Worm (Caenorhabditis elegans) whole organism, L1 larva: Measurements from ENCODE around the gene F57G12.1.

ENCODE experiments used
- C04F5.9 ChIP-seq: sonication (generic microtip); optimal IDR thresholded peaks from 2 replicates; lab custom pipeline; 2016; ENCODE audit warnings: missing genetic modification characterization, missing compliant biosample characterization
- C34B4.2 ChIP-seq: sonication (generic microtip); optimal IDR thresholded peaks from 2 replicates; lab custom pipeline; 2017; ENCODE audit warnings: mild to moderate bottlenecking, missing genetic modification characterization, missing compliant biosample characterization
- F16B12.6 ChIP-seq: fragments of 150-350 bp; optimal IDR thresholded peaks from 2 replicates; lab custom pipeline; 2014; ENCODE audit warnings: missing biosample characterization, missing genetic modification characterization
- Y116A8C.19 ChIP-seq: sonication (generic microtip); optimal IDR thresholded peaks from 2 replicates; lab custom pipeline; 2016; ENCODE audit warnings: missing compliant biosample characterization, missing genetic modification characterization, borderline replicate concordance
- aha-1 ChIP-seq: fragments of 150-350 bp; optimal IDR thresholded peaks from 2 replicates; lab custom pipeline; 2014; ENCODE audit warnings: missing biosample characterization, missing genetic modification characterization
- alr-1 ChIP-seq: fragments of 200-800 bp; sonication (Bioruptor generic); optimal IDR thresholded peaks from 2 replicates; lab custom pipeline; 2018; ENCODE audit warnings: borderline replicate concordance, mild to moderate bottlenecking, missing genetic modification characterization, missing compliant biosample characterization
- ama-1 ChIP-seq: fragments of 150-350 bp; optimal IDR thresholded peaks from 2 replicates; lab custom pipeline; 2014
- blmp-1 ChIP-seq: fragments of 150-350 bp; optimal IDR thresholded peaks from 2 replicates; lab custom pipeline; 2014; ENCODE audit warnings: missing biosample characterization, missing genetic modification characterization
- ceh-63 ChIP-seq: fragments of 200-800 bp; sonication (Bioruptor generic); optimal IDR thresholded peaks from 2 replicates; lab custom pipeline; 2018; ENCODE audit warnings: mild to moderate bottlenecking, missing genetic modification characterization, missing compliant biosample characterization
- ceh-88 ChIP-seq: fragments of 200-800 bp; sonication (Bioruptor generic); IDR thresholded peaks from 2 replicates; pipeline ENCODE4 v1.3.6; 2022; ENCODE audit warnings: missing genetic modification characterization, missing compliant biosample characterization
- dpl-1 ChIP-seq, 3 experiments: fragments of 150-350 bp in 2 of 3; sonication (generic microtip) in 1 of 3; optimal IDR thresholded peaks; 2 replicates each; lab custom pipeline; 2014 to 2017; ENCODE audit warnings: missing biosample characterization in 3 of 3, missing genetic modification characterization in 3 of 3, missing genetic modification reagents in 3 of 3
- dsc-1 ChIP-seq: sonication (generic microtip); optimal IDR thresholded peaks from 2 replicates; lab custom pipeline; 2016; ENCODE audit warnings: mild to moderate bottlenecking, missing genetic modification characterization, missing compliant biosample characterization
- efl-1 ChIP-seq, 4 experiments: fragments of 150-350 bp; optimal IDR thresholded peaks in 3 of 4; peaks in 1 of 4; 1 replicate in 1 of 4; 2 replicates in 3 of 4; lab custom pipeline; 2014; ENCODE audit warnings: missing biosample characterization in 2 of 4, missing genetic modification characterization in 2 of 4, missing genetic modification reagents in 2 of 4
- efl-3 ChIP-seq: fragments of 200-800 bp; sonication (Bioruptor generic); optimal IDR thresholded peaks from 2 replicates; lab custom pipeline; 2018; ENCODE audit warnings: mild to moderate bottlenecking, missing genetic modification characterization, missing compliant biosample characterization
- egl-13 ChIP-seq: sonication (generic microtip); optimal IDR thresholded peaks from 2 replicates; lab custom pipeline; 2016; ENCODE audit warnings: missing genotype, missing genetic modification reagents, missing genetic modification characterization, missing compliant biosample characterization
- egl-27 ChIP-seq, 2 experiments: fragments of 150-350 bp in 1 of 2; sonication (generic microtip); optimal IDR thresholded peaks; 3 replicates each; lab custom pipeline; 2017 to 2018; ENCODE audit warnings: missing biosample characterization in 2 of 2, missing genetic modification characterization in 2 of 2, missing genetic modification reagents in 2 of 2
- elt-2 ChIP-seq: sonication (generic microtip); optimal IDR thresholded peaks from 2 replicates; lab custom pipeline; 2016; ENCODE audit warnings: missing genetic modification characterization, mild to moderate bottlenecking, inconsistent platforms, missing compliant biosample characterization, missing genetic modification reagents
- ets-5 ChIP-seq: fragments of 200-800 bp; sonication (Bioruptor generic); IDR thresholded peaks from 2 replicates; pipeline ENCODE4 v1.3.6; 2022; ENCODE audit warnings: missing genetic modification characterization, missing compliant biosample characterization
- fkh-10 ChIP-seq: sonication (generic microtip); optimal IDR thresholded peaks from 2 replicates; lab custom pipeline; 2017; ENCODE audit warnings: missing biosample characterization, missing genetic modification reagents, missing genetic modification characterization
- fos-1 ChIP-seq: fragments of 150-350 bp; optimal IDR thresholded peaks from 2 replicates; lab custom pipeline; 2014; ENCODE audit warnings: missing biosample characterization, missing genetic modification characterization
- grh-1 ChIP-seq: fragments of 200-800 bp; sonication (Bioruptor generic); IDR thresholded peaks from 2 replicates; pipeline ENCODE4 v1.3.6; 2022; ENCODE audit warnings: missing genetic modification reagents, missing genetic modification characterization, missing compliant biosample characterization
- hlh-4 ChIP-seq: sonication (generic microtip); optimal IDR thresholded peaks from 2 replicates; lab custom pipeline; 2016; ENCODE audit warnings: mild to moderate bottlenecking, missing genetic modification characterization, missing compliant biosample characterization
- isw-1 ChIP-seq: fragments of 200-800 bp; sonication (Bioruptor generic); IDR thresholded peaks from 2 replicates; pipeline ENCODE4 v1.3.6; 2022; ENCODE audit warnings: missing genetic modification characterization, missing compliant biosample characterization
- jun-1 ChIP-seq: fragments of 150-350 bp; optimal IDR thresholded peaks from 2 replicates; lab custom pipeline; 2014; ENCODE audit warnings: missing biosample characterization, missing genetic modification reagents, missing genetic modification characterization
- lin-13 ChIP-seq: fragments of 150-350 bp; optimal IDR thresholded peaks from 2 replicates; lab custom pipeline; 2014; ENCODE audit warnings: missing biosample characterization, missing genetic modification reagents, missing genetic modification characterization
- lin-14 ChIP-seq: fragments of 200-800 bp; sonication (Bioruptor generic); optimal IDR thresholded peaks from 2 replicates; lab custom pipeline; 2018; ENCODE audit warnings: mild to moderate bottlenecking, missing genetic modification characterization, moderate library complexity, missing compliant biosample characterization
- lin-15B ChIP-seq: fragments of 150-350 bp; sonication (generic microtip); optimal IDR thresholded peaks from 3 replicates; lab custom pipeline; 2014; ENCODE audit warnings: missing biosample characterization, missing genetic modification characterization
- lin-39 ChIP-seq: fragments of 150-350 bp; optimal IDR thresholded peaks from 2 replicates; lab custom pipeline; 2014; ENCODE audit warnings: missing biosample characterization, missing genetic modification reagents, missing genetic modification characterization
- lir-3 ChIP-seq: sonication (generic microtip); optimal IDR thresholded peaks from 2 replicates; lab custom pipeline; 2016; ENCODE audit warnings: mild to moderate bottlenecking, missing genetic modification characterization, moderate library complexity, missing compliant biosample characterization; ENCODE audit not compliant: poor library complexity
- mef-2 ChIP-seq: fragments of 150-350 bp; optimal IDR thresholded peaks from 2 replicates; lab custom pipeline; 2014; ENCODE audit warnings: missing biosample characterization, missing genetic modification characterization
- nhr-11 ChIP-seq: fragments of 150-350 bp; optimal IDR thresholded peaks from 2 replicates; lab custom pipeline; 2014; ENCODE audit warnings: missing biosample characterization, missing genetic modification characterization
- nhr-12 ChIP-seq: sonication (generic microtip); optimal IDR thresholded peaks from 2 replicates; lab custom pipeline; 2017; ENCODE audit warnings: missing biosample characterization, missing genetic modification characterization
- nhr-20 ChIP-seq: sonication (generic microtip); optimal IDR thresholded peaks from 2 replicates; lab custom pipeline; 2016; ENCODE audit warnings: mild to moderate bottlenecking, missing genetic modification characterization, missing compliant biosample characterization
- nhr-71 ChIP-seq: sonication (generic microtip); optimal IDR thresholded peaks from 2 replicates; lab custom pipeline; 2016; ENCODE audit warnings: mild to moderate bottlenecking, missing genetic modification characterization, moderate library complexity, missing compliant biosample characterization
- nhr-76 ChIP-seq: sonication (generic microtip); optimal IDR thresholded peaks from 2 replicates; lab custom pipeline; 2017; ENCODE audit warnings: missing biosample characterization, missing genetic modification characterization
- nhr-77 ChIP-seq: fragments of 150-350 bp; optimal IDR thresholded peaks from 2 replicates; lab custom pipeline; 2014; ENCODE audit warnings: missing biosample characterization, missing genetic modification characterization
- nhr-84 ChIP-seq: sonication (generic microtip); optimal IDR thresholded peaks from 2 replicates; lab custom pipeline; 2017; ENCODE audit warnings: missing biosample characterization, missing genetic modification characterization
- nhr-85 ChIP-seq: sonication (generic microtip); peaks from one replicate; lab custom pipeline; 2016; ENCODE audit warnings: missing genetic modification characterization, inconsistent platforms, missing compliant biosample characterization
- pqm-1 ChIP-seq: sonication (generic microtip); optimal IDR thresholded peaks from 3 replicates; lab custom pipeline; 2017; ENCODE audit warnings: missing biosample characterization, missing genetic modification characterization
- skn-1 ChIP-seq: fragments of 150-350 bp; optimal IDR thresholded peaks from 2 replicates; lab custom pipeline; 2014; ENCODE audit warnings: missing biosample characterization, missing genetic modification characterization
- sup-37 ChIP-seq: fragments of 200-800 bp; sonication (Bioruptor generic); optimal IDR thresholded peaks from 2 replicates; lab custom pipeline; 2018; ENCODE audit warnings: mild to moderate bottlenecking, missing genetic modification characterization, missing compliant biosample characterization
- tbx-2 ChIP-seq: sonication (generic microtip); optimal IDR thresholded peaks from 2 replicates; lab custom pipeline; 2016; ENCODE audit warnings: missing genetic modification characterization, missing compliant biosample characterization
- unc-130 ChIP-seq: fragments of 150-350 bp; optimal IDR thresholded peaks from 2 replicates; lab custom pipeline; 2017; ENCODE audit warnings: missing biosample characterization, missing genetic modification characterization, inconsistent platforms
- unc-30 ChIP-seq: sonication (generic microtip); optimal IDR thresholded peaks from 2 replicates; lab custom pipeline; 2017; ENCODE audit warnings: missing biosample characterization, missing genetic modification characterization
- unc-62 ChIP-seq: fragments of 150-350 bp; optimal IDR thresholded peaks from 2 replicates; lab custom pipeline; 2014; ENCODE audit warnings: missing biosample characterization, missing genetic modification reagents, missing genetic modification characterization
- unc-86 ChIP-seq: sonication (generic microtip); optimal IDR thresholded peaks from 2 replicates; lab custom pipeline; 2016; ENCODE audit warnings: missing genetic modification characterization, missing compliant biosample characterization
- unc-98 ChIP-seq: fragments of 200-800 bp; sonication (Bioruptor generic); IDR thresholded peaks from 2 replicates; pipeline ENCODE4 v1.3.6; 2022; ENCODE audit warnings: missing genetic modification characterization, missing compliant biosample characterization
- vab-15 ChIP-seq: sonication (generic microtip); optimal IDR thresholded peaks from 2 replicates; lab custom pipeline; 2017; ENCODE audit warnings: missing genotype, mild to moderate bottlenecking, missing genetic modification characterization, missing compliant biosample characterization
- xbp-1 ChIP-seq: sonication (generic microtip); optimal IDR thresholded peaks from 2 replicates; lab custom pipeline; 2016; ENCODE audit warnings: missing genetic modification characterization, missing compliant biosample characterization
- zip-4 ChIP-seq: fragments of 200-800 bp; sonication (Bioruptor generic); optimal IDR thresholded peaks from 2 replicates; lab custom pipeline; 2018; ENCODE audit warnings: mild to moderate bottlenecking, missing genetic modification characterization, moderate library complexity, missing compliant biosample characterization
- ztf-11 ChIP-seq, 2 experiments: sonication (generic microtip); optimal IDR thresholded peaks; 2 replicates each; lab custom pipeline; 2016 to 2017; ENCODE audit warnings: missing genetic modification characterization in 2 of 2, missing biosample characterization in 1 of 2, missing compliant biosample characterization in 1 of 2
- ztf-4 ChIP-seq: fragments of 150-350 bp; optimal IDR thresholded peaks from 2 replicates; lab custom pipeline; 2014; ENCODE audit warnings: missing biosample characterization, missing genetic modification characterization

F57G12.1 gene

ce11 chrX:12171631-12172348, at the start of gene F57G12.1:
TSS of gene F57G12.1 (minus strand) at chrX:12171681.
- TF ChIP-seq unc-62 (no peak), lin-13 (GFP tag; lab: Kevin White, UChicago) (peak; percentile 77), nhr-12 (tag; lab: Kevin White, UChicago) (no peak), lin-15B (tag; lab: Kevin White, UChicago) (no peak), zip-4 (no peak), unc-98 (GFP tag; lab: Robert Waterston, UW) (no peak), nhr-20 (tag; lab: Kevin White, UChicago) (peak; percentile 82), fos-1 (tag; lab: Kevin White, UChicago) (peak; percentile 60), unc-86 (tag; lab: Kevin White, UChicago) (peak; percentile 65), ztf-4 (tag; lab: Kevin White, UChicago) (peak; percentile 27), vab-15 (tag; lab: Kevin White, UChicago) (no peak), jun-1 (peak; percentile 77), lir-3 (tag; lab: Kevin White, UChicago) (no peak), unc-130 (tag; lab: Kevin White, UChicago) (peak; percentile 65), mef-2 (peak; percentile 35), fkh-10 (GFP tag; lab: Kevin White, UChicago) (peak; percentile 56), unc-30 (no peak), hlh-4 (tag; lab: Kevin White, UChicago) (no peak), pqm-1 (tag; lab: Kevin White, UChicago) (peak; percentile 18), blmp-1 (tag; lab: Kevin White, UChicago) (peak; percentile 68), efl-3 (GFP tag; lab: Kevin White, UChicago) (no peak), C34B4.2 (no peak), sup-37 (GFP tag; lab: Kevin White, UChicago) (peak; percentile 18), elt-2 (tag; lab: Kevin White, UChicago) (peak; percentile 10), skn-1 (tag; lab: Kevin White, UChicago) (peak; percentile 71), nhr-76 (tag; lab: Kevin White, UChicago) (no peak), nhr-71 (tag; lab: Kevin White, UChicago) (peak; percentile 84), ceh-88 (GFP tag; lab: Robert Waterston, UW) (no peak), nhr-85 (peak; percentile 77), aha-1 (no peak), dpl-1 (GFP tag; optimal IDR thresholded peaks at IDR 0.05; lab: Kevin White, UChicago) (peak in 2 of 3 experiments; percentile 27 to 31), lin-14 (GFP tag; lab: Kevin White, UChicago) (peak; percentile 95), C04F5.9 (no peak), nhr-77 (peak; percentile 81), efl-1 (optimal IDR thresholded peaks at IDR 0.05; lab: Kevin White, UChicago) (peak; percentile 48 to 76), efl-1 (GFP tag; optimal IDR thresholded peaks at IDR 0.05 in 1 of 2; lab: Kevin White, UChicago) (peak in 1 of 2 experiments; percentile 40), ama-1 (lab: Kevin White, UChicago) (peak; percentile 36), ceh-63 (GFP tag; lab: Kevin White, UChicago) (no peak), alr-1 (tag; lab: Kevin White, UChicago) (no peak), lin-39 (tag; lab: Kevin White, UChicago) (peak; percentile 7), egl-27 (tag; optimal IDR thresholded peaks at IDR 0.05; lab: Kevin White, UChicago) (peak; percentile 21 to 65), nhr-11 (tag; lab: Kevin White, UChicago) (peak; percentile 54), ets-5 (GFP tag; lab: Robert Waterston, UW) (no peak), xbp-1 (tag; lab: Kevin White, UChicago) (peak; percentile 40), isw-1 (GFP tag; lab: Robert Waterston, UW) (peak; percentile 50), grh-1 (GFP tag; lab: Robert Waterston, UW) (no peak), egl-13 (tag; lab: Kevin White, UChicago) (peak; percentile 25), ztf-11 (tag; optimal IDR thresholded peaks at IDR 0.05; lab: Kevin White, UChicago) (peak in 1 of 2 experiments; percentile 59), tbx-2 (tag; lab: Kevin White, UChicago) (peak; percentile 73), F16B12.6 (tag; lab: Kevin White, UChicago) (no peak), Y116A8C.19 (tag; lab: Kevin White, UChicago) (no peak), dsc-1 (tag; lab: Kevin White, UChicago) (peak; percentile 64), nhr-84 (tag; lab: Kevin White, UChicago) (no peak)
